Fruit fly (Drosophila melanogaster): Measurements from ENCODE around the gene CG10979.

The CG10979 gene

DNA sequence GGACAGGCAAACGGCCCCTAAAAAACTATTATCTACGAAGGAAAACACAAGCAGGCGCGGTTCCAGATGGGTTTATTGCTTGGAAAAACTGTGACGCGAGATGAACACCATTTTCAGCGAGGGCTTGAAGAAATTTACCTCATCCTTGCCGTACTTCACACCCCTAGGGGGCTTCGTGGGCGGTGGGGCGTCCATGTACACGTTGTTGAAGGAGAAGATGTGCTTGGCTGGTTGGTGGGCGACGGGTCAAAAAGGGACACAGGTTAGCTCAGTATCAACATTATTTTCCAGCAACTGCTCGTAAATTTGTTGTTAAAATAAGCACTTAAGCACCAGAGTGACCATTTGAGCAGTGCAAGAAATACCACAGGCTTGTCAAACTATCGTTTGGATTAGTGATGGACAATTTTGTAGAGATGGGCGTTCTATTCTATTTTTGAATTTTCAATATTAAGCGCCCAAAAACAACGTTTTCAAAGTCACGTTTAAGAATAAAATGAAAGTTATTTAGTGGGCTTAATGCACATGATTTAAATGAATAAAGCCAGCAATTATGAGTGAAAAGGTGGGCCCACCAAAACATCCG lies 35.8 kb upstream of the CG10979 start, which contains the start of gene Sec8 (continued):
- TF ChIP-seq CG14860 (GFP tag; IDR thresholded peaks at IDR 0.05; ENCODE audit: partially characterized antibody) (peak; percentile 65), jumu (GFP tag; optimal IDR thresholded peaks at IDR 0.05) (peak; percentile 63), CG33213 (GFP tag; optimal IDR thresholded peaks at IDR 0.05) (peak; percentile 85), mam (GFP tag; optimal IDR thresholded peaks at IDR 0.05) (peak; percentile 64), dm (GFP tag; optimal IDR thresholded peaks at IDR 0.05) (peak; percentile 4), usp (GFP tag; optimal IDR thresholded peaks at IDR 0.05) (no peak), CG4282 (GFP tag; optimal IDR thresholded peaks at IDR 0.05) (peak; percentile 37), wdn (GFP tag; IDR thresholded peaks at IDR 0.05) (no peak), CG8478 (optimal IDR thresholded peaks at IDR 0.05) (no peak), CG16863 (GFP tag; optimal IDR thresholded peaks at IDR 0.05) (no peak), CG11085 (GFP tag; IDR thresholded peaks at IDR 0.05) (no peak), Abd-B (GFP tag; optimal IDR thresholded peaks at IDR 0.05) (no peak), Chrac-16 (GFP tag; optimal IDR thresholded peaks at IDR 0.05) (peak; percentile 43), vnd (GFP tag; IDR thresholded peaks at IDR 0.05; ENCODE audit: partially characterized antibody) (peak; percentile 73), CG17359 (tag; optimal IDR thresholded peaks at IDR 0.05) (no peak), MESR4 (GFP tag; optimal IDR thresholded peaks at IDR 0.05) (peak; percentile 92), B-H2 (GFP tag; optimal IDR thresholded peaks at IDR 0.05) (peak; percentile 38), lab (GFP tag; optimal IDR thresholded peaks at IDR 0.05) (no peak), CG1024 (GFP tag; IDR thresholded peaks at IDR 0.05) (no peak), CG6175 (GFP tag; IDR thresholded peaks at IDR 0.05) (0 out of 3 replicates have a peak, but pooled peaks have one; percentile 48), CG4617 (GFP tag; optimal IDR thresholded peaks at IDR 0.05; ENCODE audit: borderline replicate concordance) (peak; percentile 92), Asciz (GFP tag; optimal IDR thresholded peaks at IDR 0.05) (no peak), E2f1 (GFP tag; IDR thresholded peaks at IDR 0.05) (no peak), CG9609 (GFP tag; optimal IDR thresholded peaks at IDR 0.05) (peak; percentile 24), peb (GFP tag; IDR thresholded peaks at IDR 0.05) (0 out of 2 replicates have a peak, but pooled peaks have one; percentile 24), zen2 (GFP tag; IDR thresholded peaks at IDR 0.05; ENCODE audit: partially characterized antibody) (peak; percentile 52; the same call in 1 of the 3 replicates), sc (optimal IDR thresholded peaks at IDR 0.05) (no peak), sc (GFP tag; optimal IDR thresholded peaks at IDR 0.05) (no peak), Bgb (GFP tag; IDR thresholded peaks at IDR 0.05; ENCODE audit: partially characterized antibody) (peak; percentile 91), Max (GFP tag; optimal IDR thresholded peaks at IDR 0.05) (peak; percentile 2), zfh2 (GFP tag; optimal IDR thresholded peaks at IDR 0.05) (peak; percentile 68), knrl (GFP tag; IDR thresholded peaks at IDR 0.05; ENCODE audit: partially characterized antibody) (peak; percentile 84), Hsf (GFP tag; optimal IDR thresholded peaks at IDR 0.05) (peak; percentile 53), CTCF (GFP tag; optimal IDR thresholded peaks at IDR 0.05) (no peak), CG3847 (GFP tag; IDR thresholded peaks at IDR 0.05) (peak; percentile 50; the same call in 1 of the 2 replicates), Ets97D (GFP tag; optimal IDR thresholded peaks at IDR 0.05) (peak; percentile 76), CG4424 (GFP tag; optimal IDR thresholded peaks at IDR 0.05) (peak; percentile 1), ham (GFP tag; IDR thresholded peaks at IDR 0.05) (no peak), CG17829 (tag; optimal IDR thresholded peaks at IDR 0.05) (peak; percentile 22), Atf3 (GFP tag; optimal IDR thresholded peaks at IDR 0.05) (peak; percentile 26), CG42726 (GFP tag; IDR thresholded peaks at IDR 0.05; ENCODE audit: partially characterized antibody) (peak; percentile 79), dati (GFP tag; IDR thresholded peaks at IDR 0.05) (no peak), tup (GFP tag; optimal IDR thresholded peaks at IDR 0.05) (no peak), esg (GFP tag; conservative IDR thresholded peaks at IDR 0.05) (no peak), bbx (GFP tag; IDR thresholded peaks at IDR 0.05; ENCODE audit: partially characterized antibody) (peak; percentile 88), gsb (GFP tag; IDR thresholded peaks at IDR 0.05) (no peak), hb (GFP tag; IDR thresholded peaks at IDR 0.05; ENCODE audit: partially characterized antibody) (peak; percentile 82), CG8924 (tag; optimal IDR thresholded peaks at IDR 0.05) (peak; percentile 53), Fer3 (tag; optimal IDR thresholded peaks at IDR 0.05) (peak; percentile 22), Dad (GFP tag; optimal IDR thresholded peaks at IDR 0.05) (peak; percentile 57), ash1 (GFP tag; optimal IDR thresholded peaks at IDR 0.05) (no peak)
